Worm (Caenorhabditis elegans) whole organism, mixed stage, embryonic: ENCODE results near the gene htp-2.

Experiments
- M03D4.4 ChIP-seq: sonication (generic microtip); optimal IDR thresholded peaks from 2 replicates; lab custom pipeline; 2017; ENCODE audit warnings: mild to moderate bottlenecking, missing genetic modification characterization, missing compliant biosample characterization
- blmp-1 ChIP-seq: fragments of 150-350 bp; optimal IDR thresholded peaks from 2 replicates; lab custom pipeline; 2014; ENCODE audit warnings: missing biosample characterization, missing genetic modification characterization
- ceh-39 ChIP-seq: fragments of 150-350 bp; optimal IDR thresholded peaks from 2 replicates; lab custom pipeline; 2014; ENCODE audit warnings: missing biosample characterization, missing genetic modification characterization
- ceh-43 ChIP-seq: fragments of 200-800 bp; sonication (Bioruptor generic); optimal IDR thresholded peaks from 2 replicates; lab custom pipeline; 2018; ENCODE audit warnings: mild to moderate bottlenecking, missing genetic modification characterization, moderate library complexity, missing compliant biosample characterization
- ceh-83 ChIP-seq: fragments of 200-800 bp; sonication (Bioruptor generic); optimal IDR thresholded peaks from 2 replicates; lab custom pipeline; 2018; ENCODE audit warnings: mild to moderate bottlenecking, missing genetic modification characterization, missing compliant biosample characterization
- ces-1 ChIP-seq: fragments of 150-350 bp; optimal IDR thresholded peaks from 2 replicates; lab custom pipeline; 2014; ENCODE audit warnings: missing biosample characterization, missing genetic modification reagents, missing genetic modification characterization
- cnd-1 ChIP-seq: fragments of 200-800 bp; sonication (Bioruptor generic); optimal IDR thresholded peaks from 2 replicates; lab custom pipeline; 2018; ENCODE audit warnings: mild to moderate bottlenecking, missing genetic modification characterization, missing compliant biosample characterization
- drap-1 ChIP-seq: fragments of 200-800 bp; sonication (Bioruptor generic); optimal IDR thresholded peaks from 3 replicates; lab custom pipeline; 2018; ENCODE audit warnings: mild to moderate bottlenecking, missing genetic modification characterization, missing compliant biosample characterization
- elt-1 ChIP-seq: sonication (generic microtip); optimal IDR thresholded peaks from 2 replicates; lab custom pipeline; 2017; ENCODE audit warnings: missing genetic modification characterization, mild to moderate bottlenecking, missing compliant biosample characterization, antibody characterized with exemption, moderate library complexity, borderline replicate concordance; ENCODE audit not compliant: insufficient read depth
- flh-1 ChIP-seq: fragments of 200-800 bp; sonication (Bioruptor generic); optimal IDR thresholded peaks from 2 replicates; lab custom pipeline; 2018; ENCODE audit warnings: mild to moderate bottlenecking, missing genetic modification characterization, moderate library complexity, missing compliant biosample characterization
- lin-32 ChIP-seq: fragments of 200-800 bp; sonication (Bioruptor generic); optimal IDR thresholded peaks from 2 replicates; lab custom pipeline; 2018; ENCODE audit warnings: mild to moderate bottlenecking, missing genetic modification characterization, missing compliant biosample characterization
- mab-5 ChIP-seq: fragments of 150-350 bp; optimal IDR thresholded peaks from 2 replicates; lab custom pipeline; 2014; ENCODE audit warnings: missing biosample characterization, missing genetic modification characterization
- mep-1 ChIP-seq: fragments of 150-350 bp; optimal IDR thresholded peaks from 2 replicates; lab custom pipeline; 2017; ENCODE audit warnings: missing biosample characterization, missing genetic modification reagents, missing genetic modification characterization, inconsistent platforms
- mls-2 ChIP-seq: sonication (generic microtip); optimal IDR thresholded peaks from 2 replicates; lab custom pipeline; 2016; ENCODE audit warnings: mild to moderate bottlenecking, missing genetic modification characterization, moderate library complexity, missing compliant biosample characterization
- nhr-12 ChIP-seq: fragments of 150-350 bp; optimal IDR thresholded peaks from 2 replicates; lab custom pipeline; 2014; ENCODE audit warnings: missing biosample characterization, missing genetic modification characterization
- nhr-2 ChIP-seq: fragments of 150-350 bp; optimal IDR thresholded peaks from 2 replicates; lab custom pipeline; 2014; ENCODE audit warnings: missing biosample characterization, missing genetic modification characterization
- nhr-237 ChIP-seq: fragments of 150-350 bp; optimal IDR thresholded peaks from 2 replicates; lab custom pipeline; 2014; ENCODE audit warnings: missing biosample characterization, missing genetic modification characterization
- nhr-28 ChIP-seq: fragments of 150-350 bp; optimal IDR thresholded peaks from 2 replicates; lab custom pipeline; 2014; ENCODE audit warnings: missing biosample characterization, missing genetic modification characterization
- nhr-76 ChIP-seq: sonication (generic microtip); optimal IDR thresholded peaks from 2 replicates; lab custom pipeline; 2017; ENCODE audit warnings: missing biosample characterization, missing genetic modification characterization
- pha-4 ChIP-seq: fragments of 150-350 bp; optimal IDR thresholded peaks from 2 replicates; lab custom pipeline; 2018; ENCODE audit warnings: missing biosample characterization, missing genetic modification reagents, missing genetic modification characterization
- sem-2 ChIP-seq: fragments of 200-800 bp; sonication (Bioruptor generic); optimal IDR thresholded peaks from 2 replicates; lab custom pipeline; 2018; ENCODE audit warnings: mild to moderate bottlenecking, missing genetic modification characterization, missing compliant biosample characterization
- snpc-4 ChIP-seq: fragments of 150-350 bp; optimal IDR thresholded peaks from 2 replicates; lab custom pipeline; 2014; ENCODE audit warnings: missing biosample characterization, missing genetic modification characterization
- sptf-1 ChIP-seq: sonication (generic microtip); optimal IDR thresholded peaks from 2 replicates; lab custom pipeline; 2017; ENCODE audit warnings: mild to moderate bottlenecking, missing genetic modification characterization, moderate library complexity, missing compliant biosample characterization
- tbx-8 ChIP-seq: fragments of 200-800 bp; sonication (Bioruptor generic); optimal IDR thresholded peaks from 2 replicates; lab custom pipeline; 2018; ENCODE audit warnings: mild to moderate bottlenecking, missing genetic modification characterization, moderate library complexity, missing compliant biosample characterization
- unc-120 ChIP-seq: sonication (generic microtip); optimal IDR thresholded peaks from 2 replicates; lab custom pipeline; 2017; ENCODE audit warnings: missing genetic modification characterization, missing compliant biosample characterization; ENCODE audit not compliant: poor library complexity, severe bottlenecking
- unc-39 ChIP-seq: fragments of 150-350 bp; optimal IDR thresholded peaks from 2 replicates; lab custom pipeline; 2014; ENCODE audit warnings: missing biosample characterization, missing genetic modification characterization
- unc-62 ChIP-seq: fragments of 150-350 bp; optimal IDR thresholded peaks from 2 replicates; lab custom pipeline; 2014; ENCODE audit warnings: missing biosample characterization, missing genetic modification reagents, missing genetic modification characterization
- zip-8 ChIP-seq: fragments of 150-350 bp; optimal IDR thresholded peaks from 2 replicates; lab custom pipeline; 2014; ENCODE audit warnings: missing biosample characterization, missing genetic modification characterization
- ztf-11 ChIP-seq: fragments of 150-350 bp; optimal IDR thresholded peaks from 2 replicates; lab custom pipeline; 2014; ENCODE audit warnings: missing biosample characterization, missing genetic modification characterization

htp-2 gene

ce11 chrIV:6393329-6393728, 26.0 kb upstream of the htp-2 start:
- TF ChIP-seq unc-120 (peak; percentile 90), ztf-11 (tag; lab: Kevin White, UChicago) (no peak), sptf-1 (no peak), nhr-76 (tag; lab: Kevin White, UChicago) (no peak), drap-1 (GFP tag; lab: Kevin White, UChicago) (no peak), zip-8 (tag; lab: Kevin White, UChicago) (no peak), nhr-28 (tag; lab: Kevin White, UChicago) (no peak), ceh-39 (tag; lab: Kevin White, UChicago) (no peak), mls-2 (tag; lab: Kevin White, UChicago) (no peak), mab-5 (no peak), pha-4 (tag; lab: Kevin White, UChicago) (no peak), sem-2 (no peak), unc-62 (GFP tag; lab: Kevin White, UChicago) (peak; percentile 82), ces-1 (GFP tag; lab: Kevin White, UChicago) (peak; percentile 29), M03D4.4 (no peak)

- no peak for TF ChIP-seq ceh-83 (GFP tag; lab: Kevin White, UChicago)
Measured at ce11 chrIV:6395190-6395589, 24.1 kb upstream of the htp-2 start.

DNA sequence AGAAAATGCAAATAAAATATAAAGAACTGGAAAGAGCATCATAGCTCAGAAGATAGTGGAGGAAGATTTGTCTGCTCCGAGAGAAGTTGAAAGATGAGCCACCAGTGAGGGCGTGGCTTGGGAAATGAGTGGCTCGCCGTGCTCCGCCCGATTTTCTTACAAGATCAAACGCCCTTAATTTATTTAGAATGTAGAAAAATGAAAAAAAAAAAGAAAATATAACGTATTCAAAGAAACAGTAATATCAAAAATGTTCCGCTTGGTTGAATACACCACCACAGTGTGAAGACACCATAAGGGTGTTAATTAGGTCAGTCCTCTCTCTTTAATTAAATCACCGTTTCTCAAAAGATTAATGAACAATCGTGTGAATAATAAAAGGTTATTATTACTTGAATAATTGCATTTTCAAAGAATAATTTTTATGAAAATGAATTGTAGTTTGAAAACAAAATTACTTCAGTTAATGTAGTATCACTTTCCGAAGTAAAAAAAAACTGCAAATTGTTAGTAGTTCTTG, 16.9 kb upstream of the htp-2 start, which contains the start of gene sfrp-1:
sfrp-1 (minus strand) TSS at position 51 of the 520 bp plus-strand sequence.
- TF ChIP-seq pha-4 (tag; lab: Kevin White, UChicago) (no peak), unc-120 (no peak), ces-1 (GFP tag; lab: Kevin White, UChicago) (peak; percentile 79), snpc-4 (no peak)

DNA sequence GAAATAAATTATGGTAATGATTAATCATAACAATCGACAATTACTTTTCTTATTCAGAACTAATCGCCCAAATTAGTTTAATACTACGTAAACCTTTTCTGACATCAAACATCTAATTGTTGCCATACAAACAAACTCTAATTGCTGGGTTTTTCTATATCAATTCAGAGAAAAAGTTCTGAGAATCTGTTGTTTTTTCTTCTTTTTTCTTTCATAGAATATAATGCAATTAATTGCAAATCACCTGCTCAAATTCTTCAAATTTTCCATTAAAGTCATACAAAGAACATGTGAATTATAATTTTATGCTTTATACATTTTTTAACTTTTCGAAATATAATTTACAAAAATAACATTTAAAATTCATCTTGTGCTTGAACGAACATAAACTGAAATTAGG, 15.9 kb upstream of the htp-2 start:
- no peak for TF ChIP-seq nhr-2 (tag; lab: Kevin White, UChicago)
- TF ChIP-seq mls-2 (tag; lab: Kevin White, UChicago), result no peak
- no peak for TF ChIP-seq nhr-237
- no peak for TF ChIP-seq nhr-12 (tag; lab: Kevin White, UChicago)
- TF ChIP-seq unc-39 (tag; lab: Kevin White, UChicago), result no peak

- TF ChIP-seq blmp-1 (no peak), flh-1 (GFP tag; lab: Kevin White, UChicago) (no peak), ces-1 (GFP tag; lab: Kevin White, UChicago) (no peak), M03D4.4 (no peak), tbx-8 (no peak), nhr-2 (tag; lab: Kevin White, UChicago) (no peak), mep-1 (tag; lab: Kevin White, UChicago) (no peak), elt-1 (tag; lab: Kevin White, UChicago) (no peak), ceh-39 (tag; lab: Kevin White, UChicago) (no peak), snpc-4 (no peak), lin-32 (GFP tag; lab: Kevin White, UChicago) (no peak), cnd-1 (tag; lab: Kevin White, UChicago) (no peak), nhr-28 (tag; lab: Kevin White, UChicago) (no peak), pha-4 (tag; lab: Kevin White, UChicago) (no peak), mls-2 (tag; lab: Kevin White, UChicago) (no peak), ztf-11 (tag; lab: Kevin White, UChicago) (no peak)
Measured at ce11 chrIV:6404871-6405270, 14.5 kb upstream of the htp-2 start, which contains the start of gene srv-13. srv-13 (plus strand) TSS chrIV:6405171.

ce11 chrIV:6413482-6413881, 5.8 kb upstream of the htp-2 start, which contains the start of gene nlp-71:
nlp-71 (minus strand) TSS chrIV:6413582.
- TF ChIP-seq ceh-39 (tag; lab: Kevin White, UChicago) (no peak), unc-39 (tag; lab: Kevin White, UChicago) (no peak), drap-1 (GFP tag; lab: Kevin White, UChicago) (no peak), flh-1 (GFP tag; lab: Kevin White, UChicago) (no peak), sem-2 (no peak), elt-1 (tag; lab: Kevin White, UChicago) (no peak), nhr-237 (no peak), M03D4.4 (no peak), nhr-28 (tag; lab: Kevin White, UChicago) (no peak), ceh-43 (GFP tag; lab: Kevin White, UChicago) (no peak), unc-62 (GFP tag; lab: Kevin White, UChicago) (no peak), sptf-1 (no peak)
